Fruit fly (Drosophila melanogaster): Measurements from ENCODE around the gene Aven.

Gene Aven

dm6 chrX:12629564-12629963, at the start of gene Aven, which contains the start of gene CG2540:
Gene Aven (minus strand): TSS chrX:12629640.
Gene CG2540 (plus strand): TSS chrX:12629878.
- TF ChIP-seq CG8478 (optimal IDR thresholded peaks at IDR 0.05) (no peak), CTCF (optimal IDR thresholded peaks at IDR 0.05) (no peak)

- TF ChIP-seq CTCF (optimal IDR thresholded peaks at IDR 0.05): no peak
- no peak for TF ChIP-seq CG8478 (optimal IDR thresholded peaks at IDR 0.05)
Observed at dm6 chrX:12676554-12677336, 47.3 kb upstream of the Aven start.

dm6 chrX:12675798-12676553, 46.5 kb upstream of the Aven start:
- no peak for TF ChIP-seq CG8478 (optimal IDR thresholded peaks at IDR 0.05)
- TF ChIP-seq CTCF (optimal IDR thresholded peaks at IDR 0.05): no peak

- no peak for TF ChIP-seq CG8478 (optimal IDR thresholded peaks at IDR 0.05)
- TF ChIP-seq CTCF (optimal IDR thresholded peaks at IDR 0.05): no peak
Observed at dm6 chrX:12675284-12675683, 45.8 kb upstream of the Aven start.

DNA sequence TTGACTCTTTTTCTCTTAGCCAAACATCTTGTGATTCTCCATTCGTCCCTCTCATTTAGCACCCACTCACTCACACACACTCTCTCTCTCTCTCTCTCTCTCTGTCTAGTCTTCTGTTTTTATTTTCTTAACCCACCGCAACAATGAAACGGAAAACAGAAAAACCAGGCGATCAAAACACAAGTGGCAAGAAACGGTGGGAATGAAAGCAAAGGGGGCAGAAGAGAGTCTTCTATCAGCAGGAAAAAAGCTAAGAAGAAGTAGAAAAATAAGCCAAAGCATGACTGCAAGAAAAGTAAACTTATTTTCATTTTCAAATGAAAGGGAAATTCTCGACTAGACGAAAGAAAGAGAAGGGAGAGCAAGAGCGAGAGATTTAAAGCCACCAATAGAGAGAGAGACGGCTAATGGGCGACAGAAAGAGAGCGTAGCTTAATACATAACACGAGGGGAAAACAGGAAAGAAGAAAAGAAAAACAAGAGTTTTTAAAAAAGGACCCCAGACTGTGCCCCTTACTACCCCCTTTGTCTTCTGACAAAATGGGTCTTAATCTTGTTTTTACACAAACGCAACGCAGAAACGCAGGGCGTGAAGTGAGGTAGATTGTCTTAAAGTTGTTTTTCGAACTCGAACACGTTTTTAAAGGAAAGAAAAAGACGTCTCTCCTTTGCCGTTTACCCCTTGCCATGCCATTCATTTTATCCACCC, 44.5 kb upstream of the Aven start:
- TF ChIP-seq CG8478 (optimal IDR thresholded peaks at IDR 0.05): no peak
- no peak for TF ChIP-seq CTCF (optimal IDR thresholded peaks at IDR 0.05)

dm6 chrX:12672317-12673172, 43.1 kb upstream of the Aven start:
- no peak for TF ChIP-seq CTCF (optimal IDR thresholded peaks at IDR 0.05)
- TF ChIP-seq CG8478 (optimal IDR thresholded peaks at IDR 0.05): no peak

dm6 chrX:12670530-12671285, 41.3 kb upstream of the Aven start:
- TF ChIP-seq CG8478 (optimal IDR thresholded peaks at IDR 0.05) (no peak), CTCF (optimal IDR thresholded peaks at IDR 0.05) (no peak)

dm6 chrX:12669659-12670488, 40.4 kb upstream of the Aven start:
- TF ChIP-seq CTCF (optimal IDR thresholded peaks at IDR 0.05) (no peak), CG8478 (optimal IDR thresholded peaks at IDR 0.05) (no peak)

DNA sequence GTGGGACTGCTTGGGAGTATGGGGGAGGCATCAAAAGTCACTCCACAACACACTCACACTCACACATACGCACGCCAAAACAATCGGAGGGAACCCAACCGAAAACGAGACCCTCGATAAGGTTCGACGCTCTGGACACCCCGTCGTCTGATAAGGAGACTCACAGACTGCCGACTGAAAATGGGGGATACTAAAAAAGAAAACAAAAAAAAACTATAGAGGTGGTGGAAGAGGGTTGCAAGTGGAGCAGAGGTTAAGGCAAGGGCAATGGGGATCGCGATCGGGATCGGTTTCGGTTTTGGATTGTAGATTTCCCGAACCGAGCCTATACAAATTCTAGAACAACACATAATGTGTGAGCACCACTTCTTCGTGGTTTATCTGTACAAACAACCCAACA, 39.3 kb upstream of the Aven start:
- TF ChIP-seq CG8478 (optimal IDR thresholded peaks at IDR 0.05) (no peak), CTCF (optimal IDR thresholded peaks at IDR 0.05) (no peak)

- TF ChIP-seq CG8478 (optimal IDR thresholded peaks at IDR 0.05) (no peak), CTCF (optimal IDR thresholded peaks at IDR 0.05) (no peak)
Observed at dm6 chrX:12667600-12668250, 38.3 kb upstream of the Aven start.

dm6 chrX:12667008-12667407, 37.6 kb upstream of the Aven start:
- TF ChIP-seq CG8478 (optimal IDR thresholded peaks at IDR 0.05) (no peak), CTCF (optimal IDR thresholded peaks at IDR 0.05) (no peak)

dm6 chrX:12666471-12666884, 37.0 kb upstream of the Aven start:
- no peak for TF ChIP-seq CG8478 (optimal IDR thresholded peaks at IDR 0.05)
- no peak for TF ChIP-seq CTCF (optimal IDR thresholded peaks at IDR 0.05)

All from S2 (cell line).